Fruit fly (Drosophila melanogaster) whole organism, prepupa: ENCODE measurements around the gene CG14506.

ENCODE experiments used
- Blimp-1 ChIP-seq: fragments of 200-800 bp; sonication (Bioruptor generic); optimal IDR thresholded peaks from 3 replicates; lab custom pipeline; 2017; ENCODE audit warnings: missing biosample characterization, missing genetic modification characterization, mild to moderate bottlenecking, moderate library complexity, missing genetic modification reagents
- CG10631 ChIP-seq: fragments of 200-800 bp; sonication (Bioruptor generic); optimal IDR thresholded peaks from 2 replicates; lab custom pipeline; 2016; ENCODE audit warnings: missing biosample characterization, missing genetic modification characterization
- CG10669 ChIP-seq: fragments of 200-800 bp; sonication (Bioruptor generic); optimal IDR thresholded peaks from 3 replicates; lab custom pipeline; 2018; ENCODE audit warnings: missing biosample characterization, mild to moderate bottlenecking, missing genetic modification characterization, moderate library complexity
- CG11902 ChIP-seq: fragments of 200-800 bp; sonication (Bioruptor generic); optimal IDR thresholded peaks from 3 replicates; lab custom pipeline; 2016; ENCODE audit warnings: missing biosample characterization, missing genetic modification characterization
- CG15336 ChIP-seq: fragments of 200-800 bp; sonication (Bioruptor generic); IDR thresholded peaks from 2 replicates; pipeline ENCODE4 v1.3.6; 2022; ENCODE audit warnings: missing biosample characterization, missing genetic modification characterization
- CG3032 ChIP-seq: fragments of 200-800 bp; optimal IDR thresholded peaks from 2 replicates; lab custom pipeline; 2019; ENCODE audit warnings: missing biosample characterization, mild to moderate bottlenecking, missing genetic modification characterization, moderate library complexity
- CG31627 ChIP-seq: fragments of 200-800 bp; sonication (Bioruptor generic); optimal IDR thresholded peaks from 3 replicates; lab custom pipeline; 2016; ENCODE audit warnings: missing biosample characterization, missing genetic modification characterization
- CG32006 ChIP-seq: fragments of 200-800 bp; sonication (Bioruptor generic); optimal IDR thresholded peaks from 3 replicates; lab custom pipeline; 2017; ENCODE audit warnings: missing biosample characterization, mild to moderate bottlenecking, missing genetic modification characterization
- CG3919 ChIP-seq: fragments of 200-800 bp; sonication (Bioruptor generic); optimal IDR thresholded peaks from 3 replicates; lab custom pipeline; 2016; ENCODE audit warnings: missing biosample characterization, missing genetic modification characterization
- CG4318 ChIP-seq: fragments of 200-800 bp; sonication (Bioruptor generic); optimal IDR thresholded peaks from 3 replicates; lab custom pipeline; 2017; ENCODE audit warnings: missing biosample characterization, mild to moderate bottlenecking, missing genetic modification characterization
- CG6792 ChIP-seq: fragments of 200-800 bp; sonication (Bioruptor generic); optimal IDR thresholded peaks from 3 replicates; lab custom pipeline; 2016; ENCODE audit warnings: missing biosample characterization, missing genetic modification characterization
- CG6808 ChIP-seq: fragments of 200-800 bp; sonication (Bioruptor generic); optimal IDR thresholded peaks from 3 replicates; lab custom pipeline; 2017; ENCODE audit warnings: missing biosample characterization, missing genetic modification characterization, mild to moderate bottlenecking, moderate library complexity, missing genetic modification reagents
- CG6854 ChIP-seq: fragments of 200-800 bp; sonication (Bioruptor generic); optimal IDR thresholded peaks from 2 replicates; lab custom pipeline; 2017; ENCODE audit warnings: missing biosample characterization, mild to moderate bottlenecking, missing genetic modification characterization
- CG8119 ChIP-seq: fragments of 200-800 bp; sonication (Bioruptor generic); IDR thresholded peaks from 3 replicates; pipeline ENCODE4 v1.3.6; 2022; ENCODE audit warnings: missing biosample characterization, missing genetic modification characterization
- CG9139 ChIP-seq: fragments of 200-800 bp; sonication (Bioruptor generic); optimal IDR thresholded peaks from 3 replicates; lab custom pipeline; 2017; ENCODE audit warnings: missing biosample characterization, mild to moderate bottlenecking, missing genetic modification characterization
- Eip75B ChIP-seq: fragments of 200-800 bp; sonication (Bioruptor generic); optimal IDR thresholded peaks from 3 replicates; lab custom pipeline; 2016; ENCODE audit warnings: missing biosample characterization, missing genetic modification characterization
- Eip78C ChIP-seq: fragments of 200-800 bp; sonication (Bioruptor generic); peaks from one replicate; lab custom pipeline; 2016; ENCODE audit warnings: missing biosample characterization, missing genetic modification characterization
- Ets21C ChIP-seq: fragments of 200-800 bp; sonication (Bioruptor generic); optimal IDR thresholded peaks from 3 replicates; lab custom pipeline; 2016; ENCODE audit warnings: missing biosample characterization, missing genetic modification characterization
- Ets96B ChIP-seq: fragments of 200-800 bp; optimal IDR thresholded peaks from 2 replicates; lab custom pipeline; 2019; ENCODE audit warnings: missing biosample characterization, mild to moderate bottlenecking, missing genetic modification characterization, moderate library complexity
- Gug ChIP-seq: fragments of 200-800 bp; sonication (Bioruptor generic); IDR thresholded peaks from 2 replicates; pipeline ENCODE4 v1.3.6; 2022; ENCODE audit warnings: missing biosample characterization, missing genetic modification characterization
- Hr39 ChIP-seq: fragments of 200-800 bp; sonication (Bioruptor generic); optimal IDR thresholded peaks from 2 replicates; lab custom pipeline; 2016; ENCODE audit warnings: missing biosample characterization, missing genetic modification characterization
- Hr4 ChIP-seq: fragments of 200-800 bp; sonication (Bioruptor generic); optimal IDR thresholded peaks from 3 replicates; lab custom pipeline; 2016; ENCODE audit warnings: missing biosample characterization, missing genetic modification characterization
- Lpt ChIP-seq: fragments of 200-800 bp; sonication (Bioruptor generic); optimal IDR thresholded peaks from 3 replicates; lab custom pipeline; 2016; ENCODE audit warnings: missing biosample characterization, missing genetic modification characterization
- Met ChIP-seq: fragments of 200-800 bp; sonication (Bioruptor generic); optimal IDR thresholded peaks from 3 replicates; lab custom pipeline; 2016; ENCODE audit warnings: missing biosample characterization, missing genetic modification characterization
- OdsH ChIP-seq: fragments of 200-800 bp; sonication (Bioruptor generic); optimal IDR thresholded peaks from 3 replicates; lab custom pipeline; 2016; ENCODE audit warnings: missing biosample characterization, missing genetic modification characterization
- Smox ChIP-seq: fragments of 200-800 bp; sonication (Bioruptor generic); optimal IDR thresholded peaks from 3 replicates; lab custom pipeline; 2016; ENCODE audit warnings: missing biosample characterization, missing genetic modification characterization
- Sox102F ChIP-seq: fragments of 200-800 bp; sonication (Bioruptor generic); optimal IDR thresholded peaks from 2 replicates; lab custom pipeline; 2016; ENCODE audit warnings: missing biosample characterization, mild to moderate bottlenecking, missing genetic modification characterization
- Sox14 ChIP-seq: fragments of 200-800 bp; sonication (Bioruptor generic); optimal IDR thresholded peaks from 3 replicates; lab custom pipeline; 2016; ENCODE audit warnings: missing biosample characterization, missing genetic modification characterization
- Sox15 ChIP-seq: fragments of 200-800 bp; sonication (Bioruptor generic); optimal IDR thresholded peaks from 3 replicates; lab custom pipeline; 2016; ENCODE audit warnings: missing biosample characterization, missing genetic modification characterization
- acj6 ChIP-seq: fragments of 200-800 bp; sonication (Bioruptor generic); optimal IDR thresholded peaks from 3 replicates; lab custom pipeline; 2016; ENCODE audit warnings: missing biosample characterization, missing genetic modification characterization
- cyc ChIP-seq: fragments of 200-800 bp; sonication (Bioruptor generic); optimal IDR thresholded peaks from 3 replicates; lab custom pipeline; 2016; ENCODE audit warnings: missing biosample characterization, missing genetic modification characterization
- dac ChIP-seq: fragments of 200-800 bp; sonication (Bioruptor generic); optimal IDR thresholded peaks from 2 replicates; lab custom pipeline; 2017; ENCODE audit warnings: missing biosample characterization, mild to moderate bottlenecking, missing genetic modification characterization
- dsx ChIP-seq: fragments of 200-800 bp; optimal IDR thresholded peaks from 3 replicates; lab custom pipeline; 2019; ENCODE audit warnings: missing biosample characterization, mild to moderate bottlenecking, missing genetic modification characterization, moderate library complexity; ENCODE audit not compliant: poor library complexity, severe bottlenecking
- esn ChIP-seq: fragments of 200-800 bp; sonication (Bioruptor generic); optimal IDR thresholded peaks from 2 replicates; lab custom pipeline; 2016; ENCODE audit warnings: missing biosample characterization, mild to moderate bottlenecking, missing genetic modification characterization, moderate library complexity
- fd59A ChIP-seq: fragments of 200-800 bp; sonication (Bioruptor generic); optimal IDR thresholded peaks from 2 replicates; lab custom pipeline; 2017; ENCODE audit warnings: missing biosample characterization, mild to moderate bottlenecking, missing genetic modification characterization, missing genetic modification reagents
- fkh ChIP-seq: fragments of 200-800 bp; sonication (Bioruptor generic); optimal IDR thresholded peaks from 3 replicates; lab custom pipeline; 2017; ENCODE audit warnings: missing biosample characterization, mild to moderate bottlenecking, missing genetic modification characterization, moderate library complexity
- lz ChIP-seq: fragments of 200-800 bp; sonication (Bioruptor generic); optimal IDR thresholded peaks from 3 replicates; lab custom pipeline; 2016; ENCODE audit warnings: missing biosample characterization, missing genetic modification characterization
- net ChIP-seq: fragments of 200-800 bp; sonication (Bioruptor generic); optimal IDR thresholded peaks from 3 replicates; lab custom pipeline; 2016; ENCODE audit warnings: missing biosample characterization, missing genetic modification characterization
- salr ChIP-seq, 2 experiments: fragments of 200-800 bp; sonication (Bioruptor generic); optimal IDR thresholded peaks; 3 replicates each; lab custom pipeline; 2016 to 2018; ENCODE audit warnings: missing biosample characterization in 2 of 2, missing genetic modification characterization in 2 of 2, mild to moderate bottlenecking in 1 of 2
- spab ChIP-seq: fragments of 200-800 bp; sonication (Bioruptor generic); optimal IDR thresholded peaks from 2 replicates; lab custom pipeline; 2017; ENCODE audit warnings: missing biosample characterization, mild to moderate bottlenecking, missing genetic modification characterization, missing genetic modification reagents
- ss ChIP-seq, 2 experiments: fragments of 200-800 bp; sonication (Bioruptor generic); optimal IDR thresholded peaks; 2 replicates in 1 of 2; 3 replicates in 1 of 2; lab custom pipeline; 2017 to 2018; ENCODE audit warnings: mild to moderate bottlenecking in 2 of 2, missing biosample characterization in 2 of 2, missing genetic modification characterization in 2 of 2, moderate library complexity in 1 of 2
- svp ChIP-seq: fragments of 200-800 bp; sonication (Bioruptor generic); peaks from one replicate; lab custom pipeline; 2016; ENCODE audit warnings: missing biosample characterization, missing genetic modification characterization
- topi ChIP-seq: fragments of 200-800 bp; sonication (Bioruptor generic); optimal IDR thresholded peaks from 3 replicates; lab custom pipeline; 2016; ENCODE audit warnings: missing biosample characterization, missing genetic modification characterization
- vri ChIP-seq: fragments of 200-800 bp; sonication (Bioruptor generic); optimal IDR thresholded peaks from 3 replicates; lab custom pipeline; 2016; ENCODE audit warnings: missing biosample characterization, mild to moderate bottlenecking, missing genetic modification characterization

CG14506 gene

dm6 chr3R:29287320-29287957 is 9.5 kb downstream of the CG14506 start (continued):
- TF ChIP-seq Sox15 (no peak), CG4318 (no peak), dsx (GFP tag; lab: Kevin White, UChicago) (peak; percentile 16), Lpt (peak; percentile 8), OdsH (no peak)
- TF ChIP-seq, all 60 proteins: peak for 7

- peak; percentile 34 for TF ChIP-seq esn (GFP tag; lab: Kevin White, UChicago)
- no peak for TF ChIP-seq spab
- no peak for TF ChIP-seq Gug
- peak; percentile 7 for TF ChIP-seq Met (GFP tag; lab: Kevin White, UChicago)
- TF ChIP-seq svp (GFP tag; lab: Kevin White, UChicago) = peak; percentile 76
- no peak for TF ChIP-seq OdsH
- TF ChIP-seq, all 60 proteins: peak for 3
These were observed 12.7 kb downstream of the CG14506 start for dm6 chr3R:29284315-29284714.

dm6 chr3R:29282939-29283616 is 13.9 kb downstream of the CG14506 start:
- TF ChIP-seq dsx (GFP tag; lab: Kevin White, UChicago) = peak; percentile 34
- TF ChIP-seq CG10631 = peak; percentile 48
- TF ChIP-seq Ets21C (GFP tag; lab: Kevin White, UChicago) = peak; percentile 20
- TF ChIP-seq acj6 = peak; percentile 8
- TF ChIP-seq net (GFP tag; lab: Kevin White, UChicago) = no peak
- peak; percentile 47 for TF ChIP-seq CG31627
- TF ChIP-seq CG6854 = peak; percentile 33
- peak; percentile 8 for TF ChIP-seq Eip75B (GFP tag; lab: Kevin White, UChicago)
- peak; percentile 9 for TF ChIP-seq CG3032 (tag; lab: Kevin White, UChicago)
- TF ChIP-seq dac (GFP tag; lab: Kevin White, UChicago) = no peak
- peak; percentile 46 for TF ChIP-seq Sox14
- peak; percentile 81 for TF ChIP-seq svp (GFP tag; lab: Kevin White, UChicago)
- no peak for TF ChIP-seq fkh (GFP tag; lab: Kevin White, UChicago)
- peak; percentile 48 for TF ChIP-seq Smox (GFP tag; lab: Kevin White, UChicago)
- TF ChIP-seq vri = peak; percentile 62
- no peak for TF ChIP-seq CG11902
- TF ChIP-seq CG6808 = peak; percentile 35
- TF ChIP-seq CG32006 (GFP tag; lab: Kevin White, UChicago) = no peak
- TF ChIP-seq CG8119 = no peak
- TF ChIP-seq CG10669 (GFP tag; lab: Kevin White, UChicago) = no peak
- TF ChIP-seq esn (GFP tag; lab: Kevin White, UChicago) = peak; percentile 53
- TF ChIP-seq topi (GFP tag; lab: Kevin White, UChicago) = peak; percentile 52
- TF ChIP-seq Sox15 = no peak
- no peak for TF ChIP-seq CG9139 (GFP tag; lab: Kevin White, UChicago)
- peak; percentile 13 for TF ChIP-seq CG3919 (GFP tag; lab: Kevin White, UChicago)
- TF ChIP-seq cyc (GFP tag; lab: Kevin White, UChicago) = peak; percentile 22
- TF ChIP-seq spab = peak; percentile 11
- TF ChIP-seq ss (GFP tag; optimal IDR thresholded peaks at IDR 0.05; lab: Kevin White, UChicago) = peak in 1 of 2 experiments; percentile 48
- no peak for TF ChIP-seq fd59A (GFP tag; lab: Kevin White, UChicago)
- peak; percentile 36 for TF ChIP-seq Hr39 (GFP tag; lab: Kevin White, UChicago)
- TF ChIP-seq Met (GFP tag; lab: Kevin White, UChicago) = peak; percentile 42
- TF ChIP-seq Ets96B (tag; lab: Kevin White, UChicago) = peak; percentile 34
- no peak for TF ChIP-seq CG4318
- no peak for TF ChIP-seq Hr4
- no peak for TF ChIP-seq Blimp-1 (GFP tag; lab: Kevin White, UChicago)
- peak; percentile 50 for TF ChIP-seq lz (GFP tag; lab: Kevin White, UChicago)
- peak; percentile 16 for TF ChIP-seq OdsH
- TF ChIP-seq Sox102F (GFP tag; lab: Kevin White, UChicago) = peak; percentile 25
- peak; percentile 78 for TF ChIP-seq Eip78C (GFP tag; lab: Kevin White, UChicago)
- TF ChIP-seq CG15336 (GFP tag; lab: Robert Waterston, UW) = no peak
- TF ChIP-seq salr (GFP tag; optimal IDR thresholded peaks at IDR 0.05; lab: Kevin White, UChicago) = peak in 1 of 2 experiments; percentile 0
- TF ChIP-seq CG6792 (GFP tag; lab: Kevin White, UChicago) = peak; percentile 33
